Worm (Caenorhabditis elegans): ENCODE data around the gene fbxc-24.

DNA sequence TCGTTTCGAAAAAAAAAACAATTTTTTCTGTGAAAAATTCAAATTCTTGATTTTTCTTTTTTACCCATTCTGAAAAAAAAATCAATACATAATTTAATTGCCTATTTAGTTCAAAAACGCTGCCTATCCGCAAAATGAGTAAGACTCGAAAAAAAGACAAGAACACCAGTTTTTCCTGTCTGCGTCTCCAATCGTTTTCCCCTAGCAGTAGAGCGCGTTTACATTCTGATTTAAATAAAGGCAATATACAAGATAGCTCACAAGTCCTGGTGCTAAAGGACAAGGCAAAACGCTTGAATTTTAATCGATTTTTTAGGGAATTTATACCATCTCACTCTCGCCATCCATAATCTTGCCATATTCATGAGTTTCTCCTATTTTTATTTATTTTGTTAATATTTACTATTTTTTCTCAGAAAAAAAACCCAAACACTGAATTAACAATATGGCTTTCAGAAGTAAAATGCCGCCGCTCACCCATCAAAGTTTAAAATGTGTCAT is 3.8 kb upstream of the fbxc-24 start, which contains the start of gene fbxc-33:
- TF ChIP-seq R02D3.7 (tag; optimal IDR thresholded peaks at IDR 0.05) (no peak), egl-5 (tag; optimal IDR thresholded peaks at IDR 0.05) (no peak), nhr-237 (tag; optimal IDR thresholded peaks at IDR 0.05) (no peak), pha-4 (tag; optimal IDR thresholded peaks at IDR 0.05) (no peak), nhr-11 (tag; optimal IDR thresholded peaks at IDR 0.05) (no peak)

Data from whole organism, L3 larva.